Fruit fly (Drosophila melanogaster): ENCODE data around the gene Ilp3.

DNA sequence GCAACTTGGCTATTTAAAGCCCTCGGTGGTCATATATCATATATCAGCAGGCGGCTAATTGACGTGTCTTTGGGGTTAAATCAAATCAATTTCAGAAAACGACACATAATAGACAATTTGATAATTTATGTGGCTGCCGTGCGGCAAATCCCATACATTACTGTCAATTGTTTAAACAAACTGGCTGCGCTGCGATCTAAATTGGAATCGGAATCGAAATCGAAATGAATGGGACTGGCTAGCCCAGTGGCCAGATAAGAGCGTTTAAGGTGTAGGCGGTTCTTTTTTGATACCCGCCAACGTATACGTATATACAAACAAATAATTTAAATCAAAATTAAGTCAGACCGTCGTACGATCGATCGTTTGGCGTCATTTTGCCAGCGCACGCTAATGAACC is 33.5 kb downstream of the Ilp3 start:
- TF ChIP-seq seq (GFP tag; IDR thresholded peaks at IDR 0.05) = no peak
- TF ChIP-seq bigmax (GFP tag; optimal IDR thresholded peaks at IDR 0.05) = no peak
- no peak for TF ChIP-seq CG10267 (tag; optimal IDR thresholded peaks at IDR 0.05)
- TF ChIP-seq CG8359 (GFP tag; optimal IDR thresholded peaks at IDR 0.05; ENCODE audit: borderline replicate concordance) = no peak
- TF ChIP-seq Kr (GFP tag; optimal IDR thresholded peaks at IDR 0.05) = no peak
- no peak for TF ChIP-seq ERR (GFP tag; optimal IDR thresholded peaks at IDR 0.05)
- TF ChIP-seq CG13296 (GFP tag; optimal IDR thresholded peaks at IDR 0.05) = no peak
- no peak for TF ChIP-seq dysf (GFP tag; IDR thresholded peaks at IDR 0.05)
- TF ChIP-seq CG3847 (GFP tag; IDR thresholded peaks at IDR 0.05) = no peak
- no peak for TF ChIP-seq ind (GFP tag; optimal IDR thresholded peaks at IDR 0.05)
- no peak for TF ChIP-seq CG7556 (GFP tag; optimal IDR thresholded peaks at IDR 0.05)
